Fruit fly (Drosophila melanogaster) whole organism, wandering third instar larva: ENCODE results near the gene CG43448.

Source experiments
- Abd-B ChIP-seq: fragments of >200 bp; optimal IDR thresholded peaks from 2 replicates; lab custom pipeline; 2017; ENCODE audit warnings: missing biosample characterization, missing genetic modification characterization
- CG32264 ChIP-seq: fragments of 200-800 bp; sonication (Bioruptor generic); optimal IDR thresholded peaks from 2 replicates; lab custom pipeline; 2016; ENCODE audit warnings: missing biosample characterization, missing genetic modification characterization
- CG9705 ChIP-seq: fragments of 200-800 bp; sonication (Bioruptor generic); optimal IDR thresholded peaks from 2 replicates; lab custom pipeline; 2018; ENCODE audit warnings: missing biosample characterization, mild to moderate bottlenecking, missing genetic modification characterization
- CrebA ChIP-seq: fragments of 200-800 bp; sonication (Bioruptor generic); optimal IDR thresholded peaks from 2 replicates; lab custom pipeline; 2016; ENCODE audit warnings: missing biosample characterization, mild to moderate bottlenecking, missing genetic modification characterization, borderline replicate concordance
- Dfd ChIP-seq: fragments of >200 bp; optimal IDR thresholded peaks from 2 replicates; lab custom pipeline; 2017; ENCODE audit warnings: missing biosample characterization, missing genetic modification characterization
- Dif ChIP-seq: fragments of 200-275, 200-300 bp; sonication (Bioruptor generic); optimal IDR thresholded peaks from 2 replicates; lab custom pipeline; 2018; ENCODE audit warnings: missing biosample characterization, missing genetic modification characterization; ENCODE audit not compliant: partially characterized antibody
- GATAd ChIP-seq: sonication (Bioruptor generic); optimal IDR thresholded peaks from 2 replicates; lab custom pipeline; 2016; ENCODE audit warnings: missing biosample characterization, missing genetic modification characterization
- HLH106 ChIP-seq: fragments of 200-800 bp; optimal IDR thresholded peaks from 3 replicates; lab custom pipeline; 2019; ENCODE audit warnings: missing biosample characterization, mild to moderate bottlenecking, missing genetic modification characterization, moderate library complexity
- Hnf4 ChIP-seq: fragments of 200-800 bp; sonication (Bioruptor generic); optimal IDR thresholded peaks from 2 replicates; lab custom pipeline; 2016; ENCODE audit warnings: missing biosample characterization, mild to moderate bottlenecking, missing genetic modification characterization
- Hr78 ChIP-seq: fragments of >200 bp; optimal IDR thresholded peaks from 2 replicates; lab custom pipeline; 2017; ENCODE audit warnings: missing biosample characterization, missing genetic modification characterization
- Hr83 ChIP-seq: fragments of 200-300 bp; sonication (Bioruptor generic); optimal IDR thresholded peaks from 2 replicates; lab custom pipeline; 2016; ENCODE audit warnings: missing biosample characterization, mild to moderate bottlenecking, missing genetic modification characterization, moderate library complexity; ENCODE audit not compliant: poor library complexity, severe bottlenecking
- Jra ChIP-seq: sonication (Bioruptor generic); optimal IDR thresholded peaks from 2 replicates; lab custom pipeline; 2016; ENCODE audit warnings: missing biosample characterization, missing genetic modification characterization
- Mio ChIP-seq: sonication (Bioruptor generic); optimal IDR thresholded peaks from 2 replicates; lab custom pipeline; 2016; ENCODE audit warnings: missing biosample characterization, missing genetic modification characterization
- Myc ChIP-seq: fragments of >200 bp; optimal IDR thresholded peaks from 2 replicates; lab custom pipeline; 2017
- N ChIP-seq: fragments of >200 bp; optimal IDR thresholded peaks from 2 replicates; lab custom pipeline; 2018; ENCODE audit warnings: missing biosample characterization, missing external identifiers, missing genetic modification characterization
- OdsH ChIP-seq: fragments of 200-800 bp; sonication (Bioruptor generic); optimal IDR thresholded peaks from 2 replicates; lab custom pipeline; 2016; ENCODE audit warnings: missing biosample characterization, mild to moderate bottlenecking, missing genetic modification characterization
- Rel ChIP-seq, 2 experiments: fragments of 200-800 bp; sonication (Bioruptor generic) in 1 of 2; optimal IDR thresholded peaks; 2 replicates in 1 of 2; 3 replicates in 1 of 2; lab custom pipeline; 2016 to 2019; ENCODE audit warnings: mild to moderate bottlenecking in 2 of 2, missing biosample characterization in 2 of 2, missing genetic modification characterization in 2 of 2, moderate library complexity in 1 of 2
- Sp1 ChIP-seq: fragments of 200-800 bp; sonication (Bioruptor generic); optimal IDR thresholded peaks from 3 replicates; lab custom pipeline; 2019; ENCODE audit warnings: missing biosample characterization, mild to moderate bottlenecking, missing genetic modification characterization, moderate library complexity
- Vsx2 ChIP-seq: fragments of 200-300, 225-300 bp; sonication (Bioruptor generic); optimal IDR thresholded peaks from 2 replicates; lab custom pipeline; 2018; ENCODE audit warnings: missing biosample characterization, missing genetic modification characterization; ENCODE audit not compliant: partially characterized antibody
- br ChIP-seq: fragments of 200-800 bp; sonication (Bioruptor generic); optimal IDR thresholded peaks from 2 replicates; lab custom pipeline; 2016; ENCODE audit warnings: missing biosample characterization, missing genetic modification characterization
- brk ChIP-seq: fragments of 200-800 bp; sonication (Bioruptor generic); optimal IDR thresholded peaks from 2 replicates; lab custom pipeline; 2016; ENCODE audit warnings: missing biosample characterization, mild to moderate bottlenecking, missing genetic modification characterization
- dl ChIP-seq, 2 experiments: fragments of 175-275, 200-275 bp in 1 of 2; fragments of 200-275 bp in 1 of 2; sonication (Bioruptor generic); optimal IDR thresholded peaks; lab custom pipeline; 2018; ENCODE audit warnings: mild to moderate bottlenecking in 2 of 2, missing biosample characterization in 2 of 2, missing genetic modification characterization in 2 of 2, moderate library complexity in 2 of 2; ENCODE audit not compliant: partially characterized antibody in 2 of 2, insufficient read depth in 1 of 2
- dmrt93B ChIP-seq: fragments of 200-800 bp; sonication (Bioruptor generic); optimal IDR thresholded peaks from 2 replicates; lab custom pipeline; 2018; ENCODE audit warnings: missing biosample characterization, mild to moderate bottlenecking, missing genetic modification characterization
- dsf ChIP-seq: sonication (Bioruptor generic); optimal IDR thresholded peaks from 2 replicates; lab custom pipeline; 2016; ENCODE audit warnings: missing biosample characterization, missing genetic modification characterization, borderline replicate concordance
- ey ChIP-seq: fragments of 200-800 bp; sonication (Bioruptor generic); optimal IDR thresholded peaks from 2 replicates; lab custom pipeline; 2016; ENCODE audit warnings: missing biosample characterization, missing genetic modification characterization
- foxo ChIP-seq, 2 experiments: fragments of 200-800 bp; sonication (Bioruptor generic); optimal IDR thresholded peaks; 2 replicates in 1 of 2; 3 replicates in 1 of 2; lab custom pipeline; 2016 to 2017; ENCODE audit warnings: missing biosample characterization in 2 of 2, missing genetic modification characterization in 2 of 2
- fru ChIP-seq: fragments of 200-800 bp; sonication (Bioruptor generic); optimal IDR thresholded peaks from 3 replicates; lab custom pipeline; 2016; ENCODE audit warnings: missing biosample characterization, mild to moderate bottlenecking, missing genetic modification characterization
- h ChIP-seq: fragments of 200-800 bp; sonication (Bioruptor generic); optimal IDR thresholded peaks from 3 replicates; lab custom pipeline; 2016; ENCODE audit warnings: missing biosample characterization, mild to moderate bottlenecking, missing genetic modification characterization
- jim ChIP-seq: fragments of 175-275, 200-325 bp; sonication (Bioruptor generic); optimal IDR thresholded peaks from 2 replicates; lab custom pipeline; 2016; ENCODE audit warnings: missing biosample characterization, mild to moderate bottlenecking, missing genetic modification characterization
- lola ChIP-seq: fragments of >200 bp; optimal IDR thresholded peaks from 2 replicates; lab custom pipeline; 2017; ENCODE audit warnings: missing biosample characterization, missing genetic modification characterization
- pan ChIP-seq: fragments of >200 bp; optimal IDR thresholded peaks from 2 replicates; lab custom pipeline; 2017
- psq ChIP-seq: fragments of 200-800 bp; sonication (Bioruptor generic); optimal IDR thresholded peaks from 3 replicates; lab custom pipeline; 2017; ENCODE audit warnings: missing biosample characterization, mild to moderate bottlenecking, missing genetic modification characterization, moderate library complexity
- rgr ChIP-seq: fragments of 200-800 bp; sonication (Bioruptor generic); optimal IDR thresholded peaks from 3 replicates; lab custom pipeline; 2016; ENCODE audit warnings: missing biosample characterization, mild to moderate bottlenecking, missing genetic modification characterization
- sage ChIP-seq: fragments of 200-800 bp; sonication (Bioruptor generic); optimal IDR thresholded peaks from 2 replicates; lab custom pipeline; 2016; ENCODE audit warnings: missing biosample characterization, mild to moderate bottlenecking, missing genetic modification characterization
- sv ChIP-seq: fragments of 200-800 bp; sonication (Bioruptor generic); optimal IDR thresholded peaks from 3 replicates; lab custom pipeline; 2016; ENCODE audit warnings: missing biosample characterization, missing genetic modification characterization
- tai ChIP-seq: sonication (Bioruptor generic); optimal IDR thresholded peaks from 2 replicates; lab custom pipeline; 2016; ENCODE audit warnings: missing biosample characterization, missing genetic modification characterization
- usp ChIP-seq: fragments of >200 bp; optimal IDR thresholded peaks from 2 replicates; lab custom pipeline; 2017; ENCODE audit warnings: missing biosample characterization, missing genetic modification characterization
- woc ChIP-seq: sonication (Bioruptor generic); optimal IDR thresholded peaks from 2 replicates; lab custom pipeline; 2016; ENCODE audit warnings: missing biosample characterization, mild to moderate bottlenecking, missing genetic modification characterization

Gene CG43448

DNA sequence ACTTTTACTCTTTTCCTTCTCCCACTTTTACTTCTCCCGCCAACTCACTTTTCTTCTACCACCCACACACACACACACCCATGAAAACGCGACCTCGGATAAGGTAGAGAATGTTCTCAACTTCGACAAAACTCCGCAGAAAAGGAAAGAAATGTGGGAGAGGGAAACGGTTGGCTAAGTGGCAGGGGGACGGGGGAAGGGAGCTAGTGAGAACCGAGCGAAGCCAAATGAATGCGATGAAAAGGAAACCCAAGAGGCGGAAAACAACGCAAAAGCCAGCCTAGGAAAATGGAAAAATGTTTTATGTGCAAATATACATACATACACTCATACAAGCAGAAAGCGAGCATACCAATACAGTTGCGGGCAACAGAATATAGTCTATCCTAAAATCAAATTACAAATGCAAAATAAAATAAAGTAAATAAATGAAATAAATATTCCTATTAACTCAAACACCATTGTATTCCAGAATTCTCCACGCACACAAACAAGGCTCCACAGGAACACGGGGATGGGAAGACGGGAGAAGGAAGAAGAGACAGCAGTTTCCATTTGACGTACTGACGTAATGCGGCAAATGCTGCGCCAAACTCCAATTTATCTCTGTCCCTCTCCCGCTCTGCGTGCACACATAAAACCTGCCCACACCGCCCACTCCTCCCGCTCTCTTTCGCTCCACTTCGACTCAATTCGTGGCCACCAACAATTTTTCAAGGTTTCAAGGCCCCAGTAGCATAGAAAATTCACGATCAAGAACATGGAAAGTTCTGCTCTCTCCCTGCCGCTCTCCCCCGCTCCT, 33.0 kb upstream of the CG43448 start:
- TF ChIP-seq ey: peak; percentile 5
- peak; percentile 44 for TF ChIP-seq brk (GFP tag; lab: Kevin White, UChicago)
- peak; percentile 52 for TF ChIP-seq woc (GFP tag; lab: Kevin White, UChicago)
- peak; percentile 10 for TF ChIP-seq Dif (GFP tag; lab: Kevin White, UChicago)
- peak in 1 of 2 experiments; percentile 31 for TF ChIP-seq foxo (GFP tag; optimal IDR thresholded peaks at IDR 0.05; lab: Kevin White, UChicago)
- peak; percentile 29 for TF ChIP-seq HLH106 (tag; lab: Kevin White, UChicago)
- TF ChIP-seq Jra: no peak
- peak; percentile 35 for TF ChIP-seq br (GFP tag; lab: Kevin White, UChicago)
- no peak for TF ChIP-seq Myc (lab: Kevin White, UChicago)
- peak; percentile 59 for TF ChIP-seq Sp1 (GFP tag; lab: Kevin White, UChicago)
- TF ChIP-seq Mio (GFP tag; lab: Kevin White, UChicago): no peak

DNA sequence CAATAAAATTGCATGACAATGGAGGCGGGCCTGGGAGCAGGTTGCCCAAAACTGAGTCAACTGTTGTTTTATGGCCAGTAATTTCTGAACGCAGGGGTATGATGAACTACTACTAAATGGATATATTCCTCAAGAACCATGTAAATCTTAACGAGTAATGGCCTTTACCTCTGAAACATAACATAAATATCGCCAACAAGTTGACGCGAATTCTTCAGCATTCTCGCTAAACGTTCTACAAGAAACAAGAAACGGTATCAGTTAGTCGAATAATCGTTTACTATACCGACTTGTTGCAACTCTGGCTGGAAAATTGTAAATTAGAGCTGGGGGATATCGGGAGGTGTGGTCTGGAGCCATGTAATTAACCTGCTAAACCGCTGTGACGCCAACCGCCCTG, 31.2 kb upstream of the CG43448 start:
- TF ChIP-seq HLH106 (tag; lab: Kevin White, UChicago) (no peak), GATAd (no peak), psq (GFP tag; lab: Kevin White, UChicago) (peak; percentile 0), sage (GFP tag; lab: Kevin White, UChicago) (no peak), rgr (peak; percentile 9), Myc (lab: Kevin White, UChicago) (no peak), h (GFP tag; lab: Kevin White, UChicago) (peak; percentile 16), ey (peak; percentile 17), br (GFP tag; lab: Kevin White, UChicago) (no peak), fru (GFP tag; lab: Kevin White, UChicago) (peak; percentile 31), Rel (GFP tag; optimal IDR thresholded peaks at IDR 0.05; lab: Kevin White, UChicago) (no peak), Rel (tag; optimal IDR thresholded peaks at IDR 0.05; lab: Kevin White, UChicago) (no peak), Dif (GFP tag; lab: Kevin White, UChicago) (no peak), dmrt93B (GFP tag; lab: Kevin White, UChicago) (no peak), foxo (GFP tag; optimal IDR thresholded peaks at IDR 0.05; lab: Kevin White, UChicago) (peak in 1 of 2 experiments; percentile 22), woc (GFP tag; lab: Kevin White, UChicago) (peak; percentile 8)
- TF ChIP-seq, all 38 proteins: peak for 7

DNA sequence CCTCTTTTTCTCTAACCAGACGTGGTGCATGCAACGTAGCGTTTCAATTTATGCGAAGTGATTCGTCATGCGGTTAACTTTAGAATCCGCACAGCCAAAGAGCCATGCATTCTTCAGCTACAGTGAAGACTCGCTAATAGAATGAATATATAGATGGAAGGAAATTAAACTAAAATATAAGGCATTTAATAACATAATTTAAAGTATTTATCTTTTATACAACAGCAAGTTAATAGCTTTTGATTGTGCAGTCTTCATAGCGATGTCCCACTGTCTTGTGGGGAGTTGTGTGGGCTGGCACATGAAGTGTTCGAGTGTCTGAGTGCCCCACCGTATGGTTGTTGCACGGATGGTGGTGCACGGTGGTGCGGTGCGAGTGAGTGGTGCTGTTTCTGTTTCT, 27.9 kb upstream of the CG43448 start:
- peak; percentile 84 for TF ChIP-seq CG9705 (GFP tag; lab: Kevin White, UChicago)
- peak; percentile 34 for TF ChIP-seq sv
- TF ChIP-seq Sp1 (GFP tag; lab: Kevin White, UChicago): peak; percentile 89
- TF ChIP-seq Rel (GFP tag; optimal IDR thresholded peaks at IDR 0.05; lab: Kevin White, UChicago): no peak
- peak; percentile 75 for TF ChIP-seq Rel (tag; optimal IDR thresholded peaks at IDR 0.05; lab: Kevin White, UChicago)
- peak; percentile 90 for TF ChIP-seq OdsH (GFP tag; lab: Kevin White, UChicago)
- TF ChIP-seq usp: no peak
- no peak for TF ChIP-seq lola
- peak; percentile 80 for TF ChIP-seq woc (GFP tag; lab: Kevin White, UChicago)
- TF ChIP-seq psq (GFP tag; lab: Kevin White, UChicago): peak; percentile 87
- TF ChIP-seq rgr: peak; percentile 92
- TF ChIP-seq sage (GFP tag; lab: Kevin White, UChicago): peak; percentile 90
- TF ChIP-seq dl (GFP tag; optimal IDR thresholded peaks at IDR 0.05; lab: Kevin White, UChicago; ENCODE audit: insufficient read depth in 1 of 2, partially characterized antibody in 2 of 2): no peak
- TF ChIP-seq GATAd: peak; percentile 61
- peak; percentile 45 to 91 for TF ChIP-seq foxo (GFP tag; optimal IDR thresholded peaks at IDR 0.05; lab: Kevin White, UChicago)
- peak; percentile 91 for TF ChIP-seq brk (GFP tag; lab: Kevin White, UChicago)
- TF ChIP-seq Dif (GFP tag; lab: Kevin White, UChicago): no peak
- TF ChIP-seq CrebA (GFP tag; lab: Kevin White, UChicago): peak; percentile 82
- peak; percentile 90 for TF ChIP-seq ey
- peak; percentile 84 for TF ChIP-seq tai
- peak; percentile 76 for TF ChIP-seq Jra
- peak; percentile 67 for TF ChIP-seq dmrt93B (GFP tag; lab: Kevin White, UChicago)
- TF ChIP-seq N: no peak
- no peak for TF ChIP-seq jim (GFP tag; lab: Kevin White, UChicago)
- TF ChIP-seq Mio (GFP tag; lab: Kevin White, UChicago): peak; percentile 16
- TF ChIP-seq fru (GFP tag; lab: Kevin White, UChicago): peak; percentile 88
- peak; percentile 76 for TF ChIP-seq CG32264
- no peak for TF ChIP-seq Vsx2
- TF ChIP-seq Hnf4 (GFP tag; lab: Kevin White, UChicago): peak; percentile 92
- TF ChIP-seq br (GFP tag; lab: Kevin White, UChicago): peak; percentile 89
- TF ChIP-seq Abd-B: no peak
- peak; percentile 92 for TF ChIP-seq h (GFP tag; lab: Kevin White, UChicago)
- TF ChIP-seq Hr83: no peak
- peak; percentile 20 for TF ChIP-seq dsf (GFP tag; lab: Kevin White, UChicago)
- no peak for TF ChIP-seq Myc (lab: Kevin White, UChicago)
- TF ChIP-seq Dfd (GFP tag; lab: Kevin White, UChicago): no peak
- TF ChIP-seq pan (lab: Kevin White, UChicago): no peak
- no peak for TF ChIP-seq Hr78
- TF ChIP-seq HLH106 (tag; lab: Kevin White, UChicago): peak; percentile 92
